Worm (Caenorhabditis elegans): ENCODE data around the gene F40A3.3.

- TF ChIP-seq W03F9.2 (tag; optimal IDR thresholded peaks at IDR 0.05), result peak; percentile 59
- no peak for TF ChIP-seq him-1 (tag; optimal IDR thresholded peaks at IDR 0.05)
- no peak for TF ChIP-seq dao-5 (tag; optimal IDR thresholded peaks at IDR 0.05)
Measured at ce11 chrV:7853900-7854299, 23.3 kb upstream of the F40A3.3 start.
